Fruit fly (Drosophila melanogaster): ENCODE results near the gene CG9231.

The CG9231 gene

DNA sequence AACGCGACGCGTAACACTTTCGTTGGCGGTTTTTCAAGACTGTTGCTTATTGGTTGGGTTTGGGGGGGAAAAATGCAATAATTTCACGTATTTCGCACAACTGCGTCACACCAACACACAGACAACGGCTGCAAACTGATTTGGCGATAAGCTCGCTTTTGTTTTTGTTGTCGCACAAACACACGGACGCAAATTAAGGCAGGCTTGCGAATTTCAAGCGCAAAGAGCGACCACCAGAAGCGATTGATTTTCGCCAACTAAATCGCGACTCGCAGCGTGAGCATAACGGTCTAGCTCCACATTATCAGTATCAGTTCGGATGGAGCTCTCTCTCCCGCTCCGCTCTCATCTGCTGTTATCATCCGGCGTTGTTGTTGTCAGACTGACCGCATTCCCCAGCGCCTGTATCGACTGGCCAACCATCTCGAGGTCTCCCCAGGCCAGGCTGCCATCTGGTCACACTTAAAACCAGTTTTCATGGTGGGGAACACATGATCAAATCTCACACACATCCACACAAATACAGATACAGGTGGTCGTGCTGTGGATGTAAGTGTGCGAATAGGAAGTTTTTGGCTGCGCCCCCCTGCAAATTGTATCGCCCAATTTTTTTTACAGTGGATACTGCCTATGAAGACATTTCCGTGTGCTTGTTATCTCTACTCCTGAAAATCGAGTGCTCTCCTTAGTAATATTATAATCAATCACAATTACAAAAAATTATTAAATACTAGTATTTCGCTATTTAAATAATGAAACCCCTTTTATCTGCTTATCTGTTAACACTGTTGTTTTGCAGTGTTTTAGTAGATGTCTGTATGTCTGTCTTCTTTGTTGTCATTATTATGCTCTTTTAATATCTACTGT, 47.2 kb upstream of the CG9231 start (continued):
- peak; percentile 31 for TF ChIP-seq gcm (GFP tag; optimal IDR thresholded peaks at IDR 0.05)
- TF ChIP-seq CG8944 (GFP tag; optimal IDR thresholded peaks at IDR 0.05), result no peak
- TF ChIP-seq CG34376 (GFP tag; optimal IDR thresholded peaks at IDR 0.05), result peak; percentile 82
- TF ChIP-seq CG11696 (GFP tag; IDR thresholded peaks at IDR 0.05), result peak; percentile 36; the same call in 1 of the 2 replicates
- TF ChIP-seq BtbVII (GFP tag; optimal IDR thresholded peaks at IDR 0.05), result peak; percentile 55

DNA sequence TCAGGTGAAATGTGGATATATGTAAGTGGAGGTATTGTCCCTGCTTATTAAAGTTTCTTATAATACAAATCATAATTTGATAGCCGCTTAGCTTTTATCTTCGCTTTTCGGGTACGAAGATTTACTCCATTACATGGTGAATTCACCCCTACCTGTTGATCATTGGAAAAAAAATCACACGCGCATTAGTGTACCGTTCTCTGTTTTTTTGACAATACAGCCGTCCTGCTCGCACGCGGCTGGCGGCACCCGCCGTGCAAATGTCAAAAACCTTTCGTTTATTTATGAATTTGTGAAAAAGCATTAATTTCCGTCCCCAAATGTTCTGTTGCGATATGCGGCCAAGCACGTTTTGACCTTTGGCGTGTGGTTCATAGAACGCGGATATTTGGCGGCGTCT, 46.1 kb upstream of the CG9231 start:
- TF ChIP-seq Dfd (GFP tag; optimal IDR thresholded peaks at IDR 0.05), result no peak
- no peak for TF ChIP-seq Hr51 (GFP tag; optimal IDR thresholded peaks at IDR 0.05)
- no peak for TF ChIP-seq Mad (GFP tag; optimal IDR thresholded peaks at IDR 0.05)
- TF ChIP-seq sens (GFP tag), result peak; percentile 17
- peak; percentile 45; the same call in 1 of the 2 replicates for TF ChIP-seq CG10321 (GFP tag; IDR thresholded peaks at IDR 0.05)

DNA sequence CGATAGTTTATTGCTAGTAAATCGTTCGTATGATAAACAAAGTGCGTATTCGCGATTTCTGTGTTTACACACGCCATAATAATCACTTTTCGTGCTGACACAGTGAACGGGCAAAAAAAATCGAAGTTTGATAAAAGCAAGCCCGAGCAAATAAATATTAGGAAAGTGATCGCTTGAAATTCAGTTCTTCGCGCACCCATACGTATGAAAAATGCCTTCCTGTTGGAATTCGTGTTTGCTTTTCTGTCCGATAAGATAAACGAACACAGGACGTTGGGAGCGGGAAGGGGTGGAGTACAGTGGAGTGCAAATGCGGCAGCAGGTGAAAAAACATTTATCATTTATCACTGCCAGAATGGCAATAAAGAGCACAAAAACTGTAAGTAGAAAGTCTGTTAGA, 44.9 kb upstream of the CG9231 start:
- TF ChIP-seq sob (GFP tag; IDR thresholded peaks at IDR 0.05) (peak; percentile 11; the same call in 1 of the 2 replicates), CG4707 (GFP tag; optimal IDR thresholded peaks at IDR 0.05) (peak; percentile 3), Hr78 (GFP tag; optimal IDR thresholded peaks at IDR 0.05) (no peak), NFAT (GFP tag; IDR thresholded peaks at IDR 0.05) (0 out of 2 replicates have a peak, but pooled peaks have one; percentile 22), sug (tag; optimal IDR thresholded peaks at IDR 0.05) (peak; percentile 51), mirr (GFP tag; optimal IDR thresholded peaks at IDR 0.05) (peak; percentile 62), TFAM (GFP tag; optimal IDR thresholded peaks at IDR 0.05) (no peak), Adf1 (GFP tag; IDR thresholded peaks at IDR 0.05) (peak; percentile 29; the same call in 1 of the 2 replicates), Bgb (GFP tag; IDR thresholded peaks at IDR 0.05; ENCODE audit: partially characterized antibody) (no peak), Elba2 (GFP tag; optimal IDR thresholded peaks at IDR 0.05) (peak; percentile 66), Xrp1 (GFP tag; IDR thresholded peaks at IDR 0.05) (0 out of 2 replicates have a peak, but pooled peaks have one; percentile 18), tap (tag; optimal IDR thresholded peaks at IDR 0.05) (no peak), chif (GFP tag; optimal IDR thresholded peaks at IDR 0.05) (no peak), Dip2 (GFP tag; IDR thresholded peaks at IDR 0.05) (no peak), pan (optimal IDR thresholded peaks at IDR 0.05) (no peak), pan (GFP tag; optimal IDR thresholded peaks at IDR 0.05 in 1 of 2, IDR thresholded peaks at IDR 0.05 in 1 of 2) (peak in 1 of 2 experiments; percentile 31), CG1792 (GFP tag; optimal IDR thresholded peaks at IDR 0.05) (peak; percentile 3), caup (GFP tag; optimal IDR thresholded peaks at IDR 0.05; ENCODE audit: severe bottlenecking) (peak; percentile 53), schlank (tag; optimal IDR thresholded peaks at IDR 0.05) (peak; percentile 14), chn (GFP tag; optimal IDR thresholded peaks at IDR 0.05) (no peak), CG15479 (GFP tag; optimal IDR thresholded peaks at IDR 0.05) (peak; percentile 16), kni (GFP tag; optimal IDR thresholded peaks at IDR 0.05) (no peak), CG3281 (GFP tag; optimal IDR thresholded peaks at IDR 0.05) (peak; percentile 33), dpn (GFP tag; optimal IDR thresholded peaks at IDR 0.05) (no peak), CG18262 (tag; optimal IDR thresholded peaks at IDR 0.05) (no peak), CG18599 (GFP tag; optimal IDR thresholded peaks at IDR 0.05) (peak; percentile 68), CG4424 (GFP tag; optimal IDR thresholded peaks at IDR 0.05) (no peak), hkb (optimal IDR thresholded peaks at IDR 0.05) (no peak), hkb (GFP tag; IDR thresholded peaks at IDR 0.05) (0 out of 2 replicates have a peak, but pooled peaks have one; percentile 32), ttk (GFP tag; IDR thresholded peaks at IDR 0.05) (no peak), Ptx1 (GFP tag; IDR thresholded peaks at IDR 0.05) (0 out of 2 replicates have a peak, but pooled peaks have one; percentile 7), CG1233 (GFP tag; optimal IDR thresholded peaks at IDR 0.05) (no peak), CG34376 (GFP tag; optimal IDR thresholded peaks at IDR 0.05) (peak; percentile 64), cg (GFP tag; optimal IDR thresholded peaks at IDR 0.05) (peak; percentile 42), HmgZ (tag; optimal IDR thresholded peaks at IDR 0.05) (peak; percentile 22), crol (GFP tag; IDR thresholded peaks at IDR 0.05) (peak; percentile 74)

Measured in whole organism, embryonic.